Fruit fly (Drosophila melanogaster) whole organism, adult: ENCODE data around the gene Ncoa6.

Experiments
- CG11617 ChIP-seq: fragments of 200-800 bp; sonication (Bioruptor generic); optimal IDR thresholded peaks from 2 replicates; lab custom pipeline; 2017; ENCODE audit warnings: mild to moderate bottlenecking, missing biosample characterization, missing genetic modification reagents, missing genetic modification characterization
- CG14711 ChIP-seq: fragments of 200-800 bp; sonication (Bioruptor generic); optimal IDR thresholded peaks from 2 replicates; lab custom pipeline; 2018; ENCODE audit warnings: missing biosample characterization, mild to moderate bottlenecking, missing genetic modification characterization, moderate library complexity
- CG33017 ChIP-seq: fragments of 200-800 bp; sonication (Bioruptor generic); optimal IDR thresholded peaks from 2 replicates; lab custom pipeline; 2018; ENCODE audit warnings: missing biosample characterization, mild to moderate bottlenecking, missing genetic modification characterization, moderate library complexity
- CG5204 ChIP-seq: fragments of 200-800 bp; sonication (Bioruptor generic); optimal IDR thresholded peaks from 2 replicates; lab custom pipeline; 2016; ENCODE audit warnings: missing biosample characterization, missing genetic modification characterization
- Clk ChIP-seq: fragments of 200-800 bp; sonication (Bioruptor generic); optimal IDR thresholded peaks from 2 replicates; lab custom pipeline; 2017; ENCODE audit warnings: missing biosample characterization, missing genetic modification characterization
- Crg-1 ChIP-seq: fragments of 200-800 bp; sonication (Bioruptor generic); optimal IDR thresholded peaks from 2 replicates; lab custom pipeline; 2016; ENCODE audit warnings: missing biosample characterization, missing genetic modification characterization
- Mnt ChIP-seq: fragments of 200-800 bp; sonication (Bioruptor generic); optimal IDR thresholded peaks from 2 replicates; lab custom pipeline; 2016; ENCODE audit warnings: missing biosample characterization, mild to moderate bottlenecking, missing genetic modification characterization
- bab1 ChIP-seq: fragments of 200-800 bp; sonication (Bioruptor generic); optimal IDR thresholded peaks from 3 replicates; lab custom pipeline; 2019; ENCODE audit warnings: missing biosample characterization, mild to moderate bottlenecking, missing genetic modification characterization, moderate library complexity
- cnc ChIP-seq, 2 experiments: fragments of >200 bp; optimal IDR thresholded peaks; 2 replicates each; lab custom pipeline; 2017
- kay ChIP-seq: fragments of 200-800 bp; sonication (Bioruptor generic); peaks from one replicate; lab custom pipeline; 2016; ENCODE audit warnings: missing biosample characterization, missing genetic modification characterization, borderline replicate concordance
- ovo ChIP-seq: fragments of 200-800 bp; sonication (Bioruptor generic); optimal IDR thresholded peaks from 2 replicates; lab custom pipeline; 2016; ENCODE audit warnings: missing biosample characterization, missing genetic modification characterization
- toe ChIP-seq: fragments of 200-800 bp; sonication (Bioruptor generic); optimal IDR thresholded peaks from 2 replicates; lab custom pipeline; 2016; ENCODE audit warnings: missing biosample characterization, missing genetic modification characterization

DNA sequence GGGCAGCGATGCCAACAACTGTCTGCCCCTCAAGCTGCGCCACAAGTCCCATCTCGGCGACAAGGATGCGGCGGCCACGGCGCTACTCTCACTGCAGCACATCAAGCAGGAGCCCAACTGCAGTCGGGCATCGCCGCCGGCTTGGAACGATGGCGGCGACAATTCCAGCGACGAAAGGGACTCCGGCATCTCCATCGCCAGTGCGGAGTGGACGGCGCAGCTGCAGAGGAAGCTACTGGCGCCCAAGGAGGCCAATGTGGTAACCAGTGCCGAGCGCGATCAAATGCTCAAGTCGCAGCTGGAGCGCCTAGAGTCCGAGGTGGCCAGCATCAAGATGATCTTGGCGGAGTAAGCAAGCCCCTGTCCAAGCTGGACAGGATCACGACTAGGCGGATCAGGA, 17.1 kb downstream of the Ncoa6 start:
- TF ChIP-seq cnc (optimal IDR thresholded peaks at IDR 0.05; lab: Kevin White, UChicago) (no peak), toe (no peak), kay (GFP tag; lab: Kevin White, UChicago) (no peak), Mnt (GFP tag; lab: Kevin White, UChicago) (no peak), CG11617 (no peak), Crg-1 (GFP tag; lab: Kevin White, UChicago) (no peak), CG14711 (tag; lab: Kevin White, UChicago) (no peak), CG33017 (tag; lab: Kevin White, UChicago) (no peak), ovo (no peak), bab1 (GFP tag; lab: Kevin White, UChicago) (no peak), CG5204 (GFP tag; lab: Kevin White, UChicago) (no peak), Clk (GFP tag; lab: Kevin White, UChicago) (no peak)
